Worm (Caenorhabditis elegans): ENCODE measurements around the gene Y25C1A.13.

Gene Y25C1A.13

ce11 chrII:3061605-3062004 lies 49.4 kb downstream of the Y25C1A.13 start:
- no peak for TF ChIP-seq skn-1 (tag; optimal IDR thresholded peaks at IDR 0.05)
- no peak for TF ChIP-seq unc-55 (GFP tag; optimal IDR thresholded peaks at IDR 0.05)
- no peak for TF ChIP-seq nhr-21 (tag; optimal IDR thresholded peaks at IDR 0.05)
- TF ChIP-seq unc-39 (tag; optimal IDR thresholded peaks at IDR 0.05), result no peak
- no peak for TF ChIP-seq nhr-6 (tag; optimal IDR thresholded peaks at IDR 0.05)
- TF ChIP-seq R02D3.7 (tag; optimal IDR thresholded peaks at IDR 0.05), result no peak
- no peak for TF ChIP-seq ama-1 (optimal IDR thresholded peaks at IDR 0.05)
- no peak for TF ChIP-seq crh-2 (tag; optimal IDR thresholded peaks at IDR 0.05)
- TF ChIP-seq lin-11 (tag; optimal IDR thresholded peaks at IDR 0.05), result no peak

ce11 chrII:3060782-3061181 lies 50.3 kb downstream of the Y25C1A.13 start, which contains the start of gene Y25C1A.6:
TSS of gene Y25C1A.6 (plus strand) at chrII:3061082.
- TF ChIP-seq mab-5 (tag; optimal IDR thresholded peaks at IDR 0.05), result no peak
- TF ChIP-seq unc-62 (GFP tag; optimal IDR thresholded peaks at IDR 0.05), result no peak
- TF ChIP-seq ztf-11 (tag; optimal IDR thresholded peaks at IDR 0.05), result no peak
- no peak for TF ChIP-seq ztf-1 (GFP tag; conservative IDR thresholded peaks at IDR 0.05)
- no peak for TF ChIP-seq blmp-1 (tag; optimal IDR thresholded peaks at IDR 0.05; ENCODE audit: insufficient read depth)
- TF ChIP-seq ama-1 (optimal IDR thresholded peaks at IDR 0.05), result no peak
- no peak for TF ChIP-seq R02D3.7 (tag; optimal IDR thresholded peaks at IDR 0.05)
- TF ChIP-seq nhr-21 (tag; optimal IDR thresholded peaks at IDR 0.05), result no peak
- TF ChIP-seq sma-9 (GFP tag; optimal IDR thresholded peaks at IDR 0.05), result no peak
- no peak for TF ChIP-seq sma-9 (tag; optimal IDR thresholded peaks at IDR 0.05)
- no peak for TF ChIP-seq lin-11 (tag; optimal IDR thresholded peaks at IDR 0.05)
- no peak for TF ChIP-seq snpc-4 (tag; optimal IDR thresholded peaks at IDR 0.05)
- no peak for TF ChIP-seq crh-2 (tag; optimal IDR thresholded peaks at IDR 0.05)
- TF ChIP-seq Y55F3AM.14 (GFP tag; optimal IDR thresholded peaks at IDR 0.05), result no peak

Measured in whole organism, L2 larva.